Fruit fly (Drosophila melanogaster) whole organism, embryonic: ENCODE results near the gene sit.

Experiments used
- Ada2b ChIP-seq: fragments of 200-800 bp; sonication (Bioruptor generic); IDR thresholded peaks from 2 replicates; pipeline ENCODE4 v1.3.6; 2022; ENCODE audit warnings: missing biosample characterization, missing genetic modification characterization
- Aef1 ChIP-seq: fragments of 200-800 bp; sonication (Bioruptor generic); IDR thresholded peaks from 3 replicates; pipeline ENCODE4 v1.3.6; 2022; ENCODE audit warnings: missing biosample characterization, missing genetic modification characterization
- Asciz ChIP-seq: fragments of 200-800 bp; sonication (Bioruptor generic); optimal IDR thresholded peaks from 2 replicates; lab custom pipeline; 2017; ENCODE audit warnings: missing biosample characterization, mild to moderate bottlenecking, missing genetic modification characterization, missing genetic modification reagents
- B-H1 ChIP-seq: fragments of 200-800 bp; sonication (Bioruptor generic); IDR thresholded peaks from 3 replicates; pipeline ENCODE4 v1.3.6; 2022; ENCODE audit warnings: missing biosample characterization, missing genetic modification characterization
- CG11085 ChIP-seq: fragments of 200-800 bp; sonication (Bioruptor generic); IDR thresholded peaks from 2 replicates; pipeline ENCODE4 v1.3.6; 2022; ENCODE audit warnings: missing biosample characterization, missing genetic modification characterization
- CG11723 ChIP-seq: fragments of 200-800 bp; sonication (Bioruptor generic); optimal IDR thresholded peaks from 2 replicates; lab custom pipeline; 2017; ENCODE audit warnings: missing biosample characterization, mild to moderate bottlenecking, missing genetic modification characterization
- CG12299 ChIP-seq: fragments of 200-800 bp; sonication (Bioruptor generic); optimal IDR thresholded peaks from 2 replicates; lab custom pipeline; 2018; ENCODE audit warnings: missing biosample characterization, mild to moderate bottlenecking, missing genetic modification characterization
- CG12769 ChIP-seq: fragments of 200-800 bp; sonication (Bioruptor generic); optimal IDR thresholded peaks from 2 replicates; lab custom pipeline; 2019; ENCODE audit warnings: missing biosample characterization, mild to moderate bottlenecking, missing genetic modification characterization, moderate library complexity
- CG14050 ChIP-seq: fragments of 200-800 bp; sonication (Bioruptor generic); IDR thresholded peaks from 3 replicates; pipeline ENCODE4 v1.3.6; 2022; ENCODE audit warnings: missing biosample characterization, missing genetic modification characterization
- CG14441 ChIP-seq: fragments of 200-800 bp; sonication (Bioruptor generic); IDR thresholded peaks from 2 replicates; pipeline ENCODE4 v1.3.6; 2022; ENCODE audit warnings: missing biosample characterization, missing genetic modification characterization
- CG1602 ChIP-seq: fragments of 200-800 bp; sonication (Bioruptor generic); optimal IDR thresholded peaks from 3 replicates; lab custom pipeline; 2016; ENCODE audit warnings: missing biosample characterization, missing genetic modification characterization
- CG17612 ChIP-seq: fragments of 200-800 bp; sonication (Bioruptor generic); IDR thresholded peaks from 2 replicates; pipeline ENCODE4 v1.3.6; 2022; ENCODE audit warnings: missing biosample characterization, missing genetic modification characterization
- CG18011 ChIP-seq: fragments of 200-800 bp; sonication (Bioruptor generic); optimal IDR thresholded peaks from 2 replicates; lab custom pipeline; 2017; ENCODE audit warnings: missing biosample characterization, missing genetic modification characterization, mild to moderate bottlenecking, moderate library complexity, missing genotype
- CG18476 ChIP-seq: fragments of 200-800 bp; sonication (Bioruptor generic); optimal IDR thresholded peaks from 2 replicates; lab custom pipeline; 2016; ENCODE audit warnings: missing biosample characterization, mild to moderate bottlenecking, missing genetic modification characterization
- CG31365 ChIP-seq: fragments of 200-800 bp; sonication (Bioruptor generic); optimal IDR thresholded peaks from 2 replicates; lab custom pipeline; 2018; ENCODE audit warnings: missing biosample characterization, mild to moderate bottlenecking, missing genetic modification characterization
- CG3163 ChIP-seq: fragments of 200-800 bp; sonication (Bioruptor generic); optimal IDR thresholded peaks from 3 replicates; lab custom pipeline; 2016; ENCODE audit warnings: missing biosample characterization, missing genetic modification characterization
- CG34376 ChIP-seq: fragments of 200-800 bp; sonication (Bioruptor generic); optimal IDR thresholded peaks from 2 replicates; lab custom pipeline; 2018; ENCODE audit warnings: missing biosample characterization, mild to moderate bottlenecking, missing genetic modification characterization
- CG3838 ChIP-seq: fragments of 200-800 bp; sonication (Bioruptor generic); optimal IDR thresholded peaks from 3 replicates; lab custom pipeline; 2016; ENCODE audit warnings: missing biosample characterization, missing genetic modification characterization
- CG4617 ChIP-seq: fragments of 200-800 bp; sonication (Bioruptor generic); optimal IDR thresholded peaks from 3 replicates; lab custom pipeline; 2016; ENCODE audit warnings: missing biosample characterization, missing genetic modification characterization, borderline replicate concordance
- CG4820 ChIP-seq: fragments of 200-800 bp; sonication (Bioruptor generic); optimal IDR thresholded peaks from 3 replicates; lab custom pipeline; 2016; ENCODE audit warnings: missing biosample characterization, missing genetic modification characterization
- CG7987 ChIP-seq: fragments of 200-800 bp; sonication (Bioruptor generic); optimal IDR thresholded peaks from 2 replicates; lab custom pipeline; 2018; ENCODE audit warnings: missing biosample characterization, mild to moderate bottlenecking, missing genetic modification characterization, moderate library complexity
- CHES-1-like ChIP-seq: fragments of 200-800 bp; sonication (Bioruptor generic); optimal IDR thresholded peaks from 2 replicates; lab custom pipeline; 2016; ENCODE audit warnings: missing biosample characterization, missing genetic modification characterization
- D19B ChIP-seq: fragments of 200-800 bp; sonication (Bioruptor generic); optimal IDR thresholded peaks from 2 replicates; lab custom pipeline; 2017; ENCODE audit warnings: missing biosample characterization, mild to moderate bottlenecking, missing genetic modification characterization
- Dad ChIP-seq: fragments of 200-800 bp; sonication (Bioruptor generic); optimal IDR thresholded peaks from 3 replicates; lab custom pipeline; 2016; ENCODE audit warnings: missing biosample characterization, missing genetic modification characterization
- Gsc ChIP-seq: fragments of 200-800 bp; sonication (Bioruptor generic); IDR thresholded peaks from 2 replicates; pipeline ENCODE4 v1.3.6; 2022; ENCODE audit warnings: missing biosample characterization, missing genetic modification characterization
- Nf-YB ChIP-seq: fragments of 200-800 bp; sonication (Bioruptor generic); optimal IDR thresholded peaks from 3 replicates; lab custom pipeline; 2019; ENCODE audit warnings: missing biosample characterization, mild to moderate bottlenecking, missing genetic modification characterization, moderate library complexity
- Nf-YC ChIP-seq: fragments of 200-800 bp; optimal IDR thresholded peaks from 3 replicates; lab custom pipeline; 2019; ENCODE audit warnings: missing biosample characterization, mild to moderate bottlenecking, missing genetic modification characterization, moderate library complexity
- Oaz ChIP-seq: fragments of 200-800 bp; sonication (Bioruptor generic); IDR thresholded peaks from 2 replicates; pipeline ENCODE4 v1.3.6; 2022; ENCODE audit warnings: missing biosample characterization, missing genetic modification characterization
- Sin3A ChIP-seq: fragments of >200 bp; optimal IDR thresholded peaks from 2 replicates; lab custom pipeline; 2018
- TFAM ChIP-seq: fragments of 200-800 bp; sonication (Bioruptor generic); optimal IDR thresholded peaks from 2 replicates; lab custom pipeline; 2017; ENCODE audit warnings: missing biosample characterization, missing genetic modification characterization, inconsistent platforms
- YL-1 ChIP-seq: fragments of 200-800 bp; sonication (Bioruptor generic); optimal IDR thresholded peaks from 3 replicates; lab custom pipeline; 2017; ENCODE audit warnings: missing biosample characterization, mild to moderate bottlenecking, missing genetic modification characterization
- ash1 ChIP-seq: fragments of 200-800 bp; sonication (Bioruptor generic); optimal IDR thresholded peaks from 2 replicates; lab custom pipeline; 2018; ENCODE audit warnings: missing biosample characterization, mild to moderate bottlenecking, missing genetic modification characterization
- emc ChIP-seq: fragments of 200-800 bp; sonication (Bioruptor generic); optimal IDR thresholded peaks from 2 replicates; lab custom pipeline; 2016; ENCODE audit warnings: missing biosample characterization, missing genetic modification characterization
- gcm2 ChIP-seq: fragments of 200-800 bp; sonication (Bioruptor generic); optimal IDR thresholded peaks from 2 replicates; lab custom pipeline; 2016; ENCODE audit warnings: missing biosample characterization, missing genetic modification characterization
- gfzf ChIP-seq: fragments of 200-800 bp; sonication (Bioruptor generic); optimal IDR thresholded peaks from 2 replicates; lab custom pipeline; 2016; ENCODE audit warnings: missing biosample characterization, mild to moderate bottlenecking, missing genetic modification characterization, moderate library complexity
- gsb-n ChIP-seq: fragments of 200-800 bp; sonication (Bioruptor generic); optimal IDR thresholded peaks from 3 replicates; lab custom pipeline; 2018; ENCODE audit warnings: missing biosample characterization, mild to moderate bottlenecking, missing genetic modification characterization
- jigr1 ChIP-seq: fragments of 200-800 bp; sonication (Bioruptor generic); IDR thresholded peaks from 3 replicates; pipeline ENCODE4 v1.3.6; 2022; ENCODE audit warnings: missing biosample characterization, missing genetic modification characterization
- lab ChIP-seq: fragments of 200-800 bp; sonication (Bioruptor generic); optimal IDR thresholded peaks from 3 replicates; lab custom pipeline; 2017; ENCODE audit warnings: missing biosample characterization, missing genetic modification characterization, mild to moderate bottlenecking, moderate library complexity, missing genetic modification reagents
- luna ChIP-seq: fragments of 200-800 bp; sonication (Bioruptor generic); optimal IDR thresholded peaks from 2 replicates; lab custom pipeline; 2016; ENCODE audit warnings: missing biosample characterization, missing genetic modification characterization
- mirr ChIP-seq: fragments of 200-800 bp; sonication (Bioruptor generic); optimal IDR thresholded peaks from 3 replicates; lab custom pipeline; 2018; ENCODE audit warnings: missing biosample characterization, mild to moderate bottlenecking, missing genetic modification characterization
- oc ChIP-seq: fragments of 200-800 bp; sonication (Bioruptor generic); optimal IDR thresholded peaks from 2 replicates; lab custom pipeline; 2018; ENCODE audit warnings: missing biosample characterization, mild to moderate bottlenecking, missing genetic modification characterization, moderate library complexity
- onecut ChIP-seq: fragments of 200-800 bp; sonication (Bioruptor generic); IDR thresholded peaks from 2 replicates; pipeline ENCODE4 v1.3.6; 2022; ENCODE audit warnings: missing biosample characterization, missing genetic modification characterization
- otp ChIP-seq: fragments of 200-800 bp; sonication (Bioruptor generic); IDR thresholded peaks from 3 replicates; pipeline ENCODE4, ENCODE4 v1.3.6; 2022; ENCODE audit warnings: missing biosample characterization, missing genetic modification characterization
- pho ChIP-seq: fragments of 200-800 bp; sonication (Bioruptor generic); optimal IDR thresholded peaks from 2 replicates; lab custom pipeline; 2016; ENCODE audit warnings: missing biosample characterization, missing genetic modification characterization
- sd ChIP-seq: fragments of 200-800 bp; sonication (Bioruptor generic); optimal IDR thresholded peaks from 3 replicates; lab custom pipeline; 2018; ENCODE audit warnings: missing biosample characterization, mild to moderate bottlenecking, missing genetic modification characterization, moderate library complexity
- shn ChIP-seq: fragments of 200-800 bp; sonication (Bioruptor generic); optimal IDR thresholded peaks from 3 replicates; lab custom pipeline; 2016; ENCODE audit warnings: missing biosample characterization, missing genetic modification characterization
- tna ChIP-seq: fragments of 200-800 bp; sonication (Bioruptor generic); IDR thresholded peaks from 2 replicates; pipeline ENCODE4 v1.3.6; 2022; ENCODE audit warnings: missing biosample characterization, missing genetic modification characterization; ENCODE audit not compliant: partially characterized antibody
- ttk ChIP-seq: fragments of 200-800 bp; sonication (Bioruptor generic); IDR thresholded peaks from 2 replicates; pipeline ENCODE4 v2.1.2; 2022; ENCODE audit warnings: missing biosample characterization, missing genetic modification characterization
- unpg ChIP-seq: fragments of 200-800 bp; sonication (Bioruptor generic); optimal IDR thresholded peaks from 3 replicates; lab custom pipeline; 2018; ENCODE audit warnings: missing biosample characterization, mild to moderate bottlenecking, missing genetic modification characterization, moderate library complexity
- wek ChIP-seq: fragments of 200-800 bp; sonication (Bioruptor generic); optimal IDR thresholded peaks from 3 replicates; lab custom pipeline; 2018; ENCODE audit warnings: missing biosample characterization, mild to moderate bottlenecking, missing genetic modification characterization, moderate library complexity
- zf30C ChIP-seq: fragments of 200-800 bp; sonication (Bioruptor generic); optimal IDR thresholded peaks from 3 replicates; lab custom pipeline; 2018; ENCODE audit warnings: missing biosample characterization, mild to moderate bottlenecking, missing genetic modification characterization
- zfh2 ChIP-seq: fragments of 200-800 bp; sonication (Bioruptor generic); optimal IDR thresholded peaks from 2 replicates; lab custom pipeline; 2016; ENCODE audit warnings: missing biosample characterization, missing genetic modification characterization

sit gene

DNA sequence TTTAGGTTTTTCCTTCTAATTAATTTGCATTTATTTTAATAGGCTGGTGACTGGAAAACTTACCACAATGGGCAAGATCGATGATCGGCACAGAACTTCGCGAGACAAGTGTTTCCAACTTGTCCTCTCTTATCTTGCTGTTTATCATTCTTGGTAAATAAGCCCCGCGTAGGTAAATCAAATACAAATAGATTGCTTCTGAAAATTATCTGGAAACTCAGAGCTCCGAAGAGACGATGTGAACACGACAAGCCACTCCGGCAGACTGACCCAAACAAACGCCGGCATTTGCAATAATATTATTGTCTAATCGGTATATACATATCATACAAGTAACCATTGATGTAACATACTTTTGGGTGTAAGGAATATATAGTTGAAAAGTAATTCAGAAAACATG, 32.1 kb downstream of the sit start, which contains the start of gene CG33099 (continued):
- TF ChIP-seq onecut (GFP tag; lab: Robert Waterston, UW) (no peak), wek (GFP tag; lab: Kevin White, UChicago) (peak; percentile 65), CG18011 (no peak), CG14050 (GFP tag; lab: Robert Waterston, UW) (no peak), ash1 (GFP tag; lab: Kevin White, UChicago) (peak; percentile 9), CG18476 (GFP tag; lab: Kevin White, UChicago) (no peak), CG34376 (GFP tag; lab: Kevin White, UChicago) (peak; percentile 72), luna (no peak), gcm2 (GFP tag; lab: Kevin White, UChicago) (no peak), zf30C (GFP tag; lab: Kevin White, UChicago) (no peak), lab (GFP tag; lab: Kevin White, UChicago) (peak; percentile 77), CG11085 (GFP tag; lab: Robert Waterston, UW) (no peak), YL-1 (GFP tag; lab: Kevin White, UChicago) (no peak), jigr1 (GFP tag; lab: Robert Waterston, UW) (no peak), CG3163 (GFP tag; lab: Kevin White, UChicago) (no peak), Dad (GFP tag; lab: Kevin White, UChicago) (no peak), Nf-YC (tag; lab: Kevin White, UChicago) (peak; percentile 17), gfzf (GFP tag; lab: Kevin White, UChicago) (no peak), ttk (GFP tag; lab: Robert Waterston, UW) (no peak), Sin3A (lab: Kevin White, UChicago) (no peak), TFAM (GFP tag; lab: Kevin White, UChicago) (no peak), otp (GFP tag; lab: Robert Waterston, UW) (peak; percentile 61; the same call in 1 of the 3 replicates), Ada2b (GFP tag; lab: Robert Waterston, UW) (no peak), CG12769 (tag; lab: Kevin White, UChicago) (peak; percentile 19), CG31365 (tag; lab: Kevin White, UChicago) (no peak), mirr (peak; percentile 79), Asciz (GFP tag; lab: Kevin White, UChicago) (peak; percentile 56), CG12299 (tag; lab: Kevin White, UChicago) (peak; percentile 40), shn (GFP tag; lab: Kevin White, UChicago) (no peak), tna (GFP tag; lab: Robert Waterston, UW) (no peak), emc (GFP tag; lab: Kevin White, UChicago) (no peak), CG3838 (GFP tag; lab: Kevin White, UChicago) (peak; percentile 9), CG4617 (GFP tag; lab: Kevin White, UChicago) (no peak), oc (tag; lab: Kevin White, UChicago) (no peak), CG1602 (no peak), zfh2 (GFP tag; lab: Kevin White, UChicago) (no peak), CG11723 (no peak), Nf-YB (GFP tag; lab: Kevin White, UChicago) (no peak), pho (GFP tag; lab: Kevin White, UChicago) (peak; percentile 55), CG14441 (no peak), Gsc (no peak), CHES-1-like (peak; percentile 40), Aef1 (GFP tag; lab: Robert Waterston, UW) (no peak), Oaz (no peak), unpg (peak; percentile 43), D19B (GFP tag; lab: Kevin White, UChicago) (no peak), sd (tag; lab: Kevin White, UChicago) (peak; percentile 18), CG7987 (GFP tag; lab: Kevin White, UChicago) (peak; percentile 72), CG4820 (GFP tag; lab: Kevin White, UChicago) (no peak), gsb-n (tag; lab: Kevin White, UChicago) (no peak), B-H1 (GFP tag; lab: Robert Waterston, UW) (no peak; the same call in 2 of the 3 replicates), CG17612 (no peak)
